Worm (Caenorhabditis elegans) whole organism, L1 larva: ENCODE results near the gene C01G12.5.

Experiments used
- C16A3.4 ChIP-seq: fragments of 150-350 bp; optimal IDR thresholded peaks from 2 replicates; lab custom pipeline; 2014; ENCODE audit warnings: missing biosample characterization, missing genetic modification characterization
- Y116A8C.19 ChIP-seq: sonication (generic microtip); optimal IDR thresholded peaks from 2 replicates; lab custom pipeline; 2016; ENCODE audit warnings: missing compliant biosample characterization, missing genetic modification characterization, borderline replicate concordance
- ama-1 ChIP-seq: fragments of 150-350 bp; optimal IDR thresholded peaks from 2 replicates; lab custom pipeline; 2014
- blmp-1 ChIP-seq: fragments of 150-350 bp; optimal IDR thresholded peaks from 2 replicates; lab custom pipeline; 2014; ENCODE audit warnings: missing biosample characterization, missing genetic modification characterization
- ceh-63 ChIP-seq: fragments of 200-800 bp; sonication (Bioruptor generic); optimal IDR thresholded peaks from 2 replicates; lab custom pipeline; 2018; ENCODE audit warnings: mild to moderate bottlenecking, missing genetic modification characterization, missing compliant biosample characterization
- ceh-82 ChIP-seq, 3 experiments: fragments of 150-350 bp in 1 of 3; sonication (generic microtip) in 2 of 3; optimal IDR thresholded peaks; 2 replicates each; lab custom pipeline; 2014 to 2017; ENCODE audit warnings: missing biosample characterization in 3 of 3, missing genetic modification characterization in 3 of 3
- ces-1 ChIP-seq: fragments of 150-350 bp; optimal IDR thresholded peaks from 2 replicates; lab custom pipeline; 2014; ENCODE audit warnings: missing biosample characterization, missing genetic modification reagents, missing genetic modification characterization
- efl-1 ChIP-seq, 4 experiments: fragments of 150-350 bp; optimal IDR thresholded peaks in 3 of 4; peaks in 1 of 4; 1 replicate in 1 of 4; 2 replicates in 3 of 4; lab custom pipeline; 2014; ENCODE audit warnings: missing biosample characterization in 2 of 4, missing genetic modification characterization in 2 of 4, missing genetic modification reagents in 2 of 4
- egl-13 ChIP-seq: sonication (generic microtip); optimal IDR thresholded peaks from 2 replicates; lab custom pipeline; 2016; ENCODE audit warnings: missing genotype, missing genetic modification reagents, missing genetic modification characterization, missing compliant biosample characterization
- elt-2 ChIP-seq: sonication (generic microtip); optimal IDR thresholded peaks from 2 replicates; lab custom pipeline; 2016; ENCODE audit warnings: missing genetic modification characterization, mild to moderate bottlenecking, inconsistent platforms, missing compliant biosample characterization, missing genetic modification reagents
- fkh-10 ChIP-seq: sonication (generic microtip); optimal IDR thresholded peaks from 2 replicates; lab custom pipeline; 2017; ENCODE audit warnings: missing biosample characterization, missing genetic modification reagents, missing genetic modification characterization
- fkh-8 ChIP-seq: sonication (generic microtip); optimal IDR thresholded peaks from 2 replicates; lab custom pipeline; 2016; ENCODE audit warnings: mild to moderate bottlenecking, missing genetic modification characterization, missing compliant biosample characterization
- fos-1 ChIP-seq: fragments of 150-350 bp; optimal IDR thresholded peaks from 2 replicates; lab custom pipeline; 2014; ENCODE audit warnings: missing biosample characterization, missing genetic modification characterization
- grh-1 ChIP-seq: fragments of 200-800 bp; sonication (Bioruptor generic); IDR thresholded peaks from 2 replicates; pipeline ENCODE4 v1.3.6; 2022; ENCODE audit warnings: missing genetic modification reagents, missing genetic modification characterization, missing compliant biosample characterization
- hlh-17 ChIP-seq: fragments of 200-800 bp; sonication (Bioruptor generic); optimal IDR thresholded peaks from 2 replicates; lab custom pipeline; 2018; ENCODE audit warnings: missing genetic modification characterization, mild to moderate bottlenecking, missing compliant biosample characterization, moderate library complexity, borderline replicate concordance
- irx-1 ChIP-seq: sonication (generic microtip); optimal IDR thresholded peaks from 2 replicates; lab custom pipeline; 2016; ENCODE audit warnings: missing genetic modification characterization, missing compliant biosample characterization
- isw-1 ChIP-seq: fragments of 200-800 bp; sonication (Bioruptor generic); IDR thresholded peaks from 2 replicates; pipeline ENCODE4 v1.3.6; 2022; ENCODE audit warnings: missing genetic modification characterization, missing compliant biosample characterization
- lin-14 ChIP-seq: fragments of 200-800 bp; sonication (Bioruptor generic); optimal IDR thresholded peaks from 2 replicates; lab custom pipeline; 2018; ENCODE audit warnings: mild to moderate bottlenecking, missing genetic modification characterization, moderate library complexity, missing compliant biosample characterization
- lin-35 ChIP-seq, 2 experiments: fragments of 150-350 bp; optimal IDR thresholded peaks; 2 replicates each; lab custom pipeline; 2014; ENCODE audit warnings: missing biosample characterization in 2 of 2, missing genetic modification characterization in 2 of 2, missing genetic modification reagents in 2 of 2
- lsy-2 ChIP-seq, 2 experiments: fragments of 150-350 bp; optimal IDR thresholded peaks; 2 replicates each; lab custom pipeline; 2014; ENCODE audit warnings: missing biosample characterization in 2 of 2, missing genetic modification characterization in 2 of 2
- nhr-11 ChIP-seq: fragments of 150-350 bp; optimal IDR thresholded peaks from 2 replicates; lab custom pipeline; 2014; ENCODE audit warnings: missing biosample characterization, missing genetic modification characterization
- nhr-47 ChIP-seq: sonication (generic microtip); optimal IDR thresholded peaks from 2 replicates; lab custom pipeline; 2016; ENCODE audit warnings: mild to moderate bottlenecking, missing genetic modification characterization, moderate library complexity, missing compliant biosample characterization
- nhr-71 ChIP-seq: sonication (generic microtip); optimal IDR thresholded peaks from 2 replicates; lab custom pipeline; 2016; ENCODE audit warnings: mild to moderate bottlenecking, missing genetic modification characterization, moderate library complexity, missing compliant biosample characterization
- nhr-77 ChIP-seq: fragments of 150-350 bp; optimal IDR thresholded peaks from 2 replicates; lab custom pipeline; 2014; ENCODE audit warnings: missing biosample characterization, missing genetic modification characterization
- nhr-85 ChIP-seq: sonication (generic microtip); peaks from one replicate; lab custom pipeline; 2016; ENCODE audit warnings: missing genetic modification characterization, inconsistent platforms, missing compliant biosample characterization
- pqm-1 ChIP-seq: sonication (generic microtip); optimal IDR thresholded peaks from 3 replicates; lab custom pipeline; 2017; ENCODE audit warnings: missing biosample characterization, missing genetic modification characterization
- skn-1 ChIP-seq: fragments of 150-350 bp; optimal IDR thresholded peaks from 2 replicates; lab custom pipeline; 2014; ENCODE audit warnings: missing biosample characterization, missing genetic modification characterization
- swsn-7 ChIP-seq: sonication (generic microtip); optimal IDR thresholded peaks from 2 replicates; lab custom pipeline; 2016; ENCODE audit warnings: missing genetic modification characterization, missing compliant biosample characterization
- tbx-2 ChIP-seq: sonication (generic microtip); optimal IDR thresholded peaks from 2 replicates; lab custom pipeline; 2016; ENCODE audit warnings: missing genetic modification characterization, missing compliant biosample characterization
- unc-30 ChIP-seq: sonication (generic microtip); optimal IDR thresholded peaks from 2 replicates; lab custom pipeline; 2017; ENCODE audit warnings: missing biosample characterization, missing genetic modification characterization
- unc-62 ChIP-seq: fragments of 150-350 bp; optimal IDR thresholded peaks from 2 replicates; lab custom pipeline; 2014; ENCODE audit warnings: missing biosample characterization, missing genetic modification reagents, missing genetic modification characterization
- unc-86 ChIP-seq: sonication (generic microtip); optimal IDR thresholded peaks from 2 replicates; lab custom pipeline; 2016; ENCODE audit warnings: missing genetic modification characterization, missing compliant biosample characterization
- xbp-1 ChIP-seq: sonication (generic microtip); optimal IDR thresholded peaks from 2 replicates; lab custom pipeline; 2016; ENCODE audit warnings: missing genetic modification characterization, missing compliant biosample characterization

Gene C01G12.5

ce11 chrII:14573315-14573714, 14.0 kb downstream of the C01G12.5 start, which contains the start of gene madf-5:
Gene madf-5 (plus strand): TSS chrII:14573615.
- TF ChIP-seq fos-1 (tag; lab: Kevin White, UChicago) (no peak), unc-30 (tag; lab: Kevin White, UChicago) (no peak), elt-2 (tag; lab: Kevin White, UChicago) (no peak), nhr-85 (tag; lab: Kevin White, UChicago) (no peak), lin-35 (GFP tag; optimal IDR thresholded peaks at IDR 0.05; lab: Kevin White, UChicago) (no peak), pqm-1 (tag; lab: Kevin White, UChicago) (no peak), fkh-8 (tag; lab: Kevin White, UChicago) (no peak), nhr-77 (tag; lab: Kevin White, UChicago) (no peak), ceh-82 (tag; optimal IDR thresholded peaks at IDR 0.05; lab: Kevin White, UChicago) (no peak), grh-1 (GFP tag; lab: Robert Waterston, UW) (no peak)

ce11 chrII:14570541-14571160, 16.7 kb downstream of the C01G12.5 start:
- TF ChIP-seq nhr-77 (tag; lab: Kevin White, UChicago) (peak; percentile 71), unc-62 (GFP tag; lab: Kevin White, UChicago) (no peak), Y116A8C.19 (tag; lab: Kevin White, UChicago) (no peak), lsy-2 (tag; optimal IDR thresholded peaks at IDR 0.05; lab: Kevin White, UChicago) (peak in 1 of 2 experiments; percentile 4), efl-1 (optimal IDR thresholded peaks at IDR 0.05; lab: Kevin White, UChicago) (no peak), efl-1 (GFP tag; optimal IDR thresholded peaks at IDR 0.05 in 1 of 2; lab: Kevin White, UChicago) (peak in 1 of 2 experiments; percentile 91), xbp-1 (no peak)

ce11 chrII:14569322-14569721, 18.0 kb downstream of the C01G12.5 start:
- peak; percentile 11 to 33 for TF ChIP-seq lsy-2 (tag; optimal IDR thresholded peaks at IDR 0.05; lab: Kevin White, UChicago)
- TF ChIP-seq swsn-7 (tag; lab: Kevin White, UChicago) = peak; percentile 22
- peak; percentile 40 for TF ChIP-seq blmp-1 (tag; lab: Kevin White, UChicago)
- no peak for TF ChIP-seq ceh-63 (GFP tag; lab: Kevin White, UChicago)
- TF ChIP-seq nhr-71 = peak; percentile 48
- TF ChIP-seq C16A3.4 (tag; lab: Kevin White, UChicago) = no peak
- TF ChIP-seq efl-1 (optimal IDR thresholded peaks at IDR 0.05; lab: Kevin White, UChicago) = peak; percentile 32 to 70
- TF ChIP-seq efl-1 (GFP tag; optimal IDR thresholded peaks at IDR 0.05 in 1 of 2; lab: Kevin White, UChicago) = peak; percentile 9 to 66
- TF ChIP-seq nhr-85 (tag; lab: Kevin White, UChicago) = peak; percentile 48
- no peak for TF ChIP-seq ces-1 (GFP tag; lab: Kevin White, UChicago)
- TF ChIP-seq unc-86 (tag; lab: Kevin White, UChicago) = peak; percentile 11
- peak; percentile 53 for TF ChIP-seq irx-1 (tag; lab: Kevin White, UChicago)
- no peak for TF ChIP-seq ama-1
- TF ChIP-seq hlh-17 (GFP tag; lab: Kevin White, UChicago) = no peak
- TF ChIP-seq nhr-47 = peak; percentile 36
- TF ChIP-seq tbx-2 (tag; lab: Kevin White, UChicago) = peak; percentile 50
- TF ChIP-seq egl-13 = peak; percentile 41
- TF ChIP-seq skn-1 = peak; percentile 3
- peak; percentile 83 for TF ChIP-seq lin-14 (GFP tag; lab: Kevin White, UChicago)
- peak; percentile 68 for TF ChIP-seq fkh-10 (GFP tag; lab: Kevin White, UChicago)
- peak; percentile 20 for TF ChIP-seq isw-1 (GFP tag; lab: Robert Waterston, UW)

ce11 chrII:14567811-14568210, 19.5 kb downstream of the C01G12.5 start:
- TF ChIP-seq nhr-11 (tag; lab: Kevin White, UChicago) = no peak
- TF ChIP-seq blmp-1 (tag; lab: Kevin White, UChicago) = peak; percentile 66
- TF ChIP-seq, all 84 proteins: peak for 1
